Worm (Caenorhabditis elegans) whole organism, L4/young adult: ENCODE measurements around the gene C05B5.4.

Experiments
- W03F9.2 ChIP-seq: fragments of 150-350 bp; optimal IDR thresholded peaks from 2 replicates; lab custom pipeline; 2014; ENCODE audit warnings: missing biosample characterization, missing genetic modification characterization
- dao-5 ChIP-seq: sonication (generic microtip); optimal IDR thresholded peaks from 2 replicates; lab custom pipeline; 2016; ENCODE audit warnings: missing genotype, missing genetic modification characterization, moderate library complexity, missing compliant biosample characterization
- him-1 ChIP-seq: sonication (generic microtip); optimal IDR thresholded peaks from 2 replicates; lab custom pipeline; 2016; ENCODE audit warnings: missing genotype, missing genetic modification reagents, missing genetic modification characterization, missing compliant biosample characterization

Gene C05B5.4

ce11 chrIII:9993535-9993934 lies at the start of gene C05B5.4:
Gene C05B5.4 (plus strand): TSS chrIII:9993885.
- TF ChIP-seq him-1 (tag; lab: Kevin White, UChicago) = no peak
- no peak for TF ChIP-seq W03F9.2 (tag; lab: Kevin White, UChicago)
- TF ChIP-seq dao-5 (tag; lab: Kevin White, UChicago) = no peak

- no peak for TF ChIP-seq dao-5 (tag; lab: Kevin White, UChicago)
- TF ChIP-seq him-1 (tag; lab: Kevin White, UChicago) = no peak
- no peak for TF ChIP-seq W03F9.2 (tag; lab: Kevin White, UChicago)
These were observed 49.0 kb upstream of the C05B5.4 start, which contains the start of gene gln-2 for ce11 chrIII:9944723-9945122. Gene gln-2 (minus strand): TSS chrIII:9944823.

ce11 chrIII:9946806-9947419 lies 46.8 kb upstream of the C05B5.4 start, which contains the start of gene K03H1.7:
Gene K03H1.7 (plus strand): TSS chrIII:9947405.
- TF ChIP-seq dao-5 (tag; lab: Kevin White, UChicago) = no peak
- TF ChIP-seq W03F9.2 (tag; lab: Kevin White, UChicago) = no peak
- no peak for TF ChIP-seq him-1 (tag; lab: Kevin White, UChicago)

- TF ChIP-seq W03F9.2 (tag; lab: Kevin White, UChicago) (no peak), him-1 (tag; lab: Kevin White, UChicago) (no peak), dao-5 (tag; lab: Kevin White, UChicago) (no peak)
These were observed 43.4 kb upstream of the C05B5.4 start, which contains the start of gene K03H1.13 for ce11 chrIII:9950244-9950643. Gene K03H1.13 (minus strand): TSS chrIII:9950344.

- no peak for TF ChIP-seq dao-5 (tag; lab: Kevin White, UChicago)
- no peak for TF ChIP-seq W03F9.2 (tag; lab: Kevin White, UChicago)
- TF ChIP-seq him-1 (tag; lab: Kevin White, UChicago) = no peak
These were observed 41.8 kb upstream of the C05B5.4 start, which contains the start of gene K03H1.11 for ce11 chrIII:9951864-9952263. Gene K03H1.11 (minus strand): TSS chrIII:9951964.

- TF ChIP-seq him-1 (tag; lab: Kevin White, UChicago) (no peak), W03F9.2 (tag; lab: Kevin White, UChicago) (peak; percentile 24)
These were observed 37.6 kb upstream of the C05B5.4 start, which contains the start of gene mog-1 for ce11 chrIII:9956123-9956522. Gene mog-1 (minus strand): TSS chrIII:9956215.

- TF ChIP-seq dao-5 (tag; lab: Kevin White, UChicago) (no peak), W03F9.2 (tag; lab: Kevin White, UChicago) (peak; percentile 19), him-1 (tag; lab: Kevin White, UChicago) (no peak)
These were observed 36.9 kb upstream of the C05B5.4 start, which contains the start of gene alx-1 for ce11 chrIII:9956665-9957401. Gene alx-1 (plus strand): TSS chrIII:9957351.

ce11 chrIII:9963447-9963846 lies 30.2 kb upstream of the C05B5.4 start:
- TF ChIP-seq dao-5 (tag; lab: Kevin White, UChicago) (no peak), W03F9.2 (tag; lab: Kevin White, UChicago) (no peak)

ce11 chrIII:9964416-9964815 lies 29.3 kb upstream of the C05B5.4 start:
- no peak for TF ChIP-seq him-1 (tag; lab: Kevin White, UChicago)
- TF ChIP-seq W03F9.2 (tag; lab: Kevin White, UChicago) = no peak
- TF ChIP-seq dao-5 (tag; lab: Kevin White, UChicago) = no peak

- TF ChIP-seq dao-5 (tag; lab: Kevin White, UChicago) = no peak
- no peak for TF ChIP-seq him-1 (tag; lab: Kevin White, UChicago)
- TF ChIP-seq W03F9.2 (tag; lab: Kevin White, UChicago) = no peak
These were observed 28.2 kb upstream of the C05B5.4 start for ce11 chrIII:9965444-9965843.

- TF ChIP-seq dao-5 (tag; lab: Kevin White, UChicago) (no peak), him-1 (tag; lab: Kevin White, UChicago) (no peak), W03F9.2 (tag; lab: Kevin White, UChicago) (no peak)
These were observed 24.3 kb upstream of the C05B5.4 start for ce11 chrIII:9969371-9969770.

- TF ChIP-seq W03F9.2 (tag; lab: Kevin White, UChicago) = no peak
- TF ChIP-seq him-1 (tag; lab: Kevin White, UChicago) = no peak
- TF ChIP-seq dao-5 (tag; lab: Kevin White, UChicago) = no peak
These were observed 21.4 kb upstream of the C05B5.4 start for ce11 chrIII:9972192-9972811.

ce11 chrIII:9973765-9974164 lies 19.9 kb upstream of the C05B5.4 start, which contains the start of gene R10E12.2:
Gene R10E12.2 (minus strand): TSS chrIII:9973865.
- TF ChIP-seq dao-5 (tag; lab: Kevin White, UChicago) (no peak), him-1 (tag; lab: Kevin White, UChicago) (no peak)
